Worm (Caenorhabditis elegans) whole organism, early embryonic: ENCODE results near the gene str-134.

ENCODE experiments used
- B0310.2 ChIP-seq: sonication (generic microtip); optimal IDR thresholded peaks from 2 replicates; lab custom pipeline; 2016; ENCODE audit warnings: mild to moderate bottlenecking, missing genetic modification characterization, missing compliant biosample characterization
- F13C5.2 ChIP-seq: sonication (generic microtip); optimal IDR thresholded peaks from 2 replicates; lab custom pipeline; 2017; ENCODE audit warnings: mild to moderate bottlenecking, missing genetic modification characterization, inconsistent platforms, missing compliant biosample characterization
- aly-1 ChIP-seq: sonication (generic microtip); optimal IDR thresholded peaks from 2 replicates; lab custom pipeline; 2016; ENCODE audit warnings: missing genetic modification characterization, missing compliant biosample characterization
- ama-1 ChIP-seq: fragments of 150-350 bp; optimal IDR thresholded peaks from 2 replicates; lab custom pipeline; 2014
- ceh-13 ChIP-seq: fragments of 200-800 bp; sonication (Bioruptor generic); optimal IDR thresholded peaks from 2 replicates; lab custom pipeline; 2018; ENCODE audit warnings: mild to moderate bottlenecking, missing genetic modification characterization, missing compliant biosample characterization
- ceh-36 ChIP-seq: sonication (generic microtip); optimal IDR thresholded peaks from 2 replicates; lab custom pipeline; 2016; ENCODE audit warnings: missing genetic modification characterization, inconsistent platforms, missing compliant biosample characterization
- ets-7 ChIP-seq: sonication (generic microtip); optimal IDR thresholded peaks from 2 replicates; lab custom pipeline; 2016; ENCODE audit warnings: missing genotype, missing genetic modification characterization, missing compliant biosample characterization
- flt-1 ChIP-seq: fragments of 200-800 bp; sonication (Bioruptor generic); IDR thresholded peaks from 2 replicates; pipeline ENCODE4 v1.3.6; 2022; ENCODE audit warnings: missing genetic modification characterization, missing compliant biosample characterization
- hmbx-1 ChIP-seq: sonication (generic microtip); optimal IDR thresholded peaks from 2 replicates; lab custom pipeline; 2016; ENCODE audit warnings: mild to moderate bottlenecking, missing genetic modification characterization, missing compliant biosample characterization
- hmg-4 ChIP-seq: fragments of 200-800 bp; sonication (Bioruptor generic); optimal IDR thresholded peaks from 2 replicates; lab custom pipeline; 2018; ENCODE audit warnings: mild to moderate bottlenecking, missing genetic modification characterization, missing compliant biosample characterization
- hnd-1 ChIP-seq: sonication (generic microtip); optimal IDR thresholded peaks from 2 replicates; lab custom pipeline; 2016; ENCODE audit warnings: missing genetic modification characterization, missing compliant biosample characterization
- pes-1 ChIP-seq: fragments of 200-800 bp; sonication (Bioruptor generic); IDR thresholded peaks from 2 replicates; pipeline ENCODE4 v1.3.6; 2022; ENCODE audit warnings: missing genetic modification reagents, missing genetic modification characterization, missing compliant biosample characterization
- scrt-1 ChIP-seq: fragments of 200-800 bp; sonication (Bioruptor generic); IDR thresholded peaks from 2 replicates; pipeline ENCODE4 v1.3.6; 2022; ENCODE audit warnings: missing genetic modification characterization, missing compliant biosample characterization
- sea-1 ChIP-seq: fragments of 200-800 bp; sonication (Bioruptor generic); conservative IDR thresholded peaks from 2 replicates; pipeline ENCODE4 v1.3.6; 2022; ENCODE audit warnings: missing genetic modification characterization, missing compliant biosample characterization
- tbx-11 ChIP-seq: fragments of 200-800 bp; sonication (Bioruptor generic); IDR thresholded peaks from 2 replicates; pipeline ENCODE4 v1.3.6; 2022; ENCODE audit warnings: missing genetic modification characterization, missing compliant biosample characterization
- tbx-37 ChIP-seq: fragments of 200-800 bp; sonication (Bioruptor generic); conservative IDR thresholded peaks from 2 replicates; pipeline ENCODE4 v1.3.6; 2022; ENCODE audit warnings: missing genetic modification reagents, missing genetic modification characterization, missing compliant biosample characterization
- tra-4 ChIP-seq: sonication (generic microtip); optimal IDR thresholded peaks from 2 replicates; lab custom pipeline; 2017; ENCODE audit warnings: missing genetic modification characterization, missing compliant biosample characterization

Gene str-134

ce11 chrV:743348-743747 is at the start of gene str-134:
Gene str-134, plus strand, starts transcription at chrV:743648.
- TF ChIP-seq sea-1 (GFP tag; lab: Robert Waterston, UW) (no peak), ceh-13 (GFP tag; lab: Kevin White, UChicago) (no peak), pes-1 (GFP tag; lab: Robert Waterston, UW) (no peak), B0310.2 (tag; lab: Kevin White, UChicago) (no peak), aly-1 (no peak), ceh-36 (no peak)

ce11 chrV:694625-695024 is 48.8 kb upstream of the str-134 start, which contains the start of gene srj-53:
Gene srj-53, minus strand, starts transcription at chrV:694725.
- TF ChIP-seq B0310.2 (tag; lab: Kevin White, UChicago) (no peak), ceh-36 (no peak), tra-4 (tag; lab: Kevin White, UChicago) (no peak), scrt-1 (GFP tag; lab: Robert Waterston, UW) (no peak), pes-1 (GFP tag; lab: Robert Waterston, UW) (no peak), hmbx-1 (tag; lab: Kevin White, UChicago) (no peak), sea-1 (GFP tag; lab: Robert Waterston, UW) (no peak), tbx-11 (GFP tag; lab: Robert Waterston, UW) (no peak), tbx-37 (GFP tag; lab: Robert Waterston, UW) (no peak), hmg-4 (no peak), ama-1 (lab: Kevin White, UChicago) (no peak), F13C5.2 (tag; lab: Kevin White, UChicago) (no peak), hnd-1 (tag; lab: Kevin White, UChicago) (no peak), aly-1 (no peak), flt-1 (GFP tag; lab: Robert Waterston, UW) (no peak), ceh-13 (GFP tag; lab: Kevin White, UChicago) (no peak), ets-7 (tag; lab: Kevin White, UChicago) (no peak)

ce11 chrV:695914-696313 is 47.5 kb upstream of the str-134 start, which contains the start of gene srj-52:
Gene srj-52, minus strand, starts transcription at chrV:696014.
- no peak for TF ChIP-seq flt-1 (GFP tag; lab: Robert Waterston, UW)
- TF ChIP-seq tbx-37 (GFP tag; lab: Robert Waterston, UW): no peak
- TF ChIP-seq pes-1 (GFP tag; lab: Robert Waterston, UW): no peak
- TF ChIP-seq sea-1 (GFP tag; lab: Robert Waterston, UW): no peak
- no peak for TF ChIP-seq scrt-1 (GFP tag; lab: Robert Waterston, UW)
- TF ChIP-seq hmbx-1 (tag; lab: Kevin White, UChicago): no peak
- TF ChIP-seq ceh-13 (GFP tag; lab: Kevin White, UChicago): no peak
- no peak for TF ChIP-seq F13C5.2 (tag; lab: Kevin White, UChicago)
- TF ChIP-seq aly-1: no peak
- TF ChIP-seq hnd-1 (tag; lab: Kevin White, UChicago): no peak
- no peak for TF ChIP-seq hmg-4
- no peak for TF ChIP-seq tbx-11 (GFP tag; lab: Robert Waterston, UW)
- no peak for TF ChIP-seq ama-1 (lab: Kevin White, UChicago)

- TF ChIP-seq hnd-1 (tag; lab: Kevin White, UChicago): no peak
- no peak for TF ChIP-seq hmbx-1 (tag; lab: Kevin White, UChicago)
- TF ChIP-seq sea-1 (GFP tag; lab: Robert Waterston, UW): no peak
- no peak for TF ChIP-seq ets-7 (tag; lab: Kevin White, UChicago)
- TF ChIP-seq B0310.2 (tag; lab: Kevin White, UChicago): no peak
- TF ChIP-seq hmg-4: no peak
- no peak for TF ChIP-seq ama-1 (lab: Kevin White, UChicago)
- no peak for TF ChIP-seq F13C5.2 (tag; lab: Kevin White, UChicago)
- TF ChIP-seq aly-1: no peak
- TF ChIP-seq tra-4 (tag; lab: Kevin White, UChicago): no peak
- no peak for TF ChIP-seq flt-1 (GFP tag; lab: Robert Waterston, UW)
- TF ChIP-seq pes-1 (GFP tag; lab: Robert Waterston, UW): no peak
- no peak for TF ChIP-seq tbx-37 (GFP tag; lab: Robert Waterston, UW)
- TF ChIP-seq scrt-1 (GFP tag; lab: Robert Waterston, UW): no peak
- TF ChIP-seq ceh-13 (GFP tag; lab: Kevin White, UChicago): no peak
- TF ChIP-seq ceh-36: no peak
- TF ChIP-seq tbx-11 (GFP tag; lab: Robert Waterston, UW): no peak
These were observed 44.4 kb upstream of the str-134 start for ce11 chrV:699051-699450.

DNA sequence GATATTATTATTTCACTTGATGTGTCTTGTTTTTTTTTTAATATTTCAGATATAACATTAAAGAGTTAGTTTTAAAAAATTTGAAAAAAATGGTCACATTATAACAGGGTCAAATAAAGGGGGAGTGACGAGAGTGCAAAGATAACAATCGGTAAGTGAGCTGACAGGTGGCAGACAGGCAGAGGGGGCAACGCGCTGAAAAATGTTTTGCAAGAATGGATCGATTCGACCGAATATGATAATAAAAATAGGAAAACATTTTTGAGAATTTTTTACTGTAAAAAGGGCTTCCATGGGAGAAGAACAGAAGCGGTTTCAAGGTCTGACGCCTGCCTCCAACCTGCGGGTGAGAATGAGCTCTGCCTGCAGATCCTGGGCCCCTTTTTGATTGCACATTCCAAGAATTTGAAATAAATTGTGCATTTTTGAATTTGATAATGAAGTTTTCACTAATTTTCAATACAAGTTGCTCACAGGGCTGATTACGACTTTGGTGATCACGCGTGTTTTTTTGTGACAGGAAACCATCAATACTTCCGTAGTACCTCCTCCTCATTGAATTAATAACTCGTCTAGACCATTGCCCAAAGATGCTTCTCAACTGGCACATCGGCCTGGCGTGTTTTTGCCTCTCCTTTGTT is 43.8 kb upstream of the str-134 start, which contains the start of the genes ugt-29 and srx-5:
ugt-29 (minus strand) TSS at position 101 of the 641 bp plus-strand sequence.
srx-5 (plus strand) TSS at position 591 of the 641 bp plus-strand sequence.
- TF ChIP-seq aly-1: no peak
- TF ChIP-seq B0310.2 (tag; lab: Kevin White, UChicago): no peak
- TF ChIP-seq pes-1 (GFP tag; lab: Robert Waterston, UW): no peak
- no peak for TF ChIP-seq scrt-1 (GFP tag; lab: Robert Waterston, UW)
- no peak for TF ChIP-seq hnd-1 (tag; lab: Kevin White, UChicago)
- no peak for TF ChIP-seq ama-1 (lab: Kevin White, UChicago)
- TF ChIP-seq flt-1 (GFP tag; lab: Robert Waterston, UW): no peak
- no peak for TF ChIP-seq hmbx-1 (tag; lab: Kevin White, UChicago)

- TF ChIP-seq aly-1: no peak
- TF ChIP-seq pes-1 (GFP tag; lab: Robert Waterston, UW): no peak
- no peak for TF ChIP-seq ceh-36
- no peak for TF ChIP-seq hmbx-1 (tag; lab: Kevin White, UChicago)
- no peak for TF ChIP-seq tbx-37 (GFP tag; lab: Robert Waterston, UW)
- no peak for TF ChIP-seq ceh-13 (GFP tag; lab: Kevin White, UChicago)
- TF ChIP-seq sea-1 (GFP tag; lab: Robert Waterston, UW): no peak
These were observed 41.2 kb upstream of the str-134 start, which contains the start of gene srbc-37 for ce11 chrV:702260-702659. Gene srbc-37, plus strand, starts transcription at chrV:702560.

- TF ChIP-seq pes-1 (GFP tag; lab: Robert Waterston, UW) (peak; percentile 78), scrt-1 (GFP tag; lab: Robert Waterston, UW) (peak; percentile 68; the same call in 1 of the 2 replicates), tbx-11 (GFP tag; lab: Robert Waterston, UW) (peak; percentile 27; the same call in 1 of the 2 replicates), tbx-37 (GFP tag; lab: Robert Waterston, UW) (0 out of 2 replicates have a peak, but pooled peaks have one; percentile 4), flt-1 (GFP tag; lab: Robert Waterston, UW) (peak; percentile 37; the same call in 1 of the 2 replicates)
These were observed 37.0 kb upstream of the str-134 start for ce11 chrV:706449-706848.
